Fruit fly (Drosophila melanogaster) whole organism, wandering third instar larva: ENCODE measurements around the gene Acn.

Source experiments
- CG32264 ChIP-seq: fragments of 200-800 bp; sonication (Bioruptor generic); optimal IDR thresholded peaks from 2 replicates; lab custom pipeline; 2016; ENCODE audit warnings: missing biosample characterization, missing genetic modification characterization
- CG9705 ChIP-seq: fragments of 200-800 bp; sonication (Bioruptor generic); optimal IDR thresholded peaks from 2 replicates; lab custom pipeline; 2018; ENCODE audit warnings: missing biosample characterization, mild to moderate bottlenecking, missing genetic modification characterization
- CrebA ChIP-seq: fragments of 200-800 bp; sonication (Bioruptor generic); optimal IDR thresholded peaks from 2 replicates; lab custom pipeline; 2016; ENCODE audit warnings: missing biosample characterization, mild to moderate bottlenecking, missing genetic modification characterization, borderline replicate concordance
- Dfd ChIP-seq: fragments of >200 bp; optimal IDR thresholded peaks from 2 replicates; lab custom pipeline; 2017; ENCODE audit warnings: missing biosample characterization, missing genetic modification characterization
- Dif ChIP-seq: fragments of 200-275, 200-300 bp; sonication (Bioruptor generic); optimal IDR thresholded peaks from 2 replicates; lab custom pipeline; 2018; ENCODE audit warnings: missing biosample characterization, missing genetic modification characterization; ENCODE audit not compliant: partially characterized antibody
- GATAd ChIP-seq: sonication (Bioruptor generic); optimal IDR thresholded peaks from 2 replicates; lab custom pipeline; 2016; ENCODE audit warnings: missing biosample characterization, missing genetic modification characterization
- HLH106 ChIP-seq: fragments of 200-800 bp; optimal IDR thresholded peaks from 3 replicates; lab custom pipeline; 2019; ENCODE audit warnings: missing biosample characterization, mild to moderate bottlenecking, missing genetic modification characterization, moderate library complexity
- Hr78 ChIP-seq: fragments of >200 bp; optimal IDR thresholded peaks from 2 replicates; lab custom pipeline; 2017; ENCODE audit warnings: missing biosample characterization, missing genetic modification characterization
- Hr83 ChIP-seq: fragments of 200-300 bp; sonication (Bioruptor generic); optimal IDR thresholded peaks from 2 replicates; lab custom pipeline; 2016; ENCODE audit warnings: missing biosample characterization, mild to moderate bottlenecking, missing genetic modification characterization, moderate library complexity; ENCODE audit not compliant: poor library complexity, severe bottlenecking
- Mio ChIP-seq: sonication (Bioruptor generic); optimal IDR thresholded peaks from 2 replicates; lab custom pipeline; 2016; ENCODE audit warnings: missing biosample characterization, missing genetic modification characterization
- N ChIP-seq: fragments of >200 bp; optimal IDR thresholded peaks from 2 replicates; lab custom pipeline; 2018; ENCODE audit warnings: missing biosample characterization, missing external identifiers, missing genetic modification characterization
- OdsH ChIP-seq: fragments of 200-800 bp; sonication (Bioruptor generic); optimal IDR thresholded peaks from 2 replicates; lab custom pipeline; 2016; ENCODE audit warnings: missing biosample characterization, mild to moderate bottlenecking, missing genetic modification characterization
- Rel ChIP-seq, 2 experiments: fragments of 200-800 bp; sonication (Bioruptor generic) in 1 of 2; optimal IDR thresholded peaks; 2 replicates in 1 of 2; 3 replicates in 1 of 2; lab custom pipeline; 2016 to 2019; ENCODE audit warnings: mild to moderate bottlenecking in 2 of 2, missing biosample characterization in 2 of 2, missing genetic modification characterization in 2 of 2, moderate library complexity in 1 of 2
- br ChIP-seq: fragments of 200-800 bp; sonication (Bioruptor generic); optimal IDR thresholded peaks from 2 replicates; lab custom pipeline; 2016; ENCODE audit warnings: missing biosample characterization, missing genetic modification characterization
- brk ChIP-seq: fragments of 200-800 bp; sonication (Bioruptor generic); optimal IDR thresholded peaks from 2 replicates; lab custom pipeline; 2016; ENCODE audit warnings: missing biosample characterization, mild to moderate bottlenecking, missing genetic modification characterization
- dmrt93B ChIP-seq: fragments of 200-800 bp; sonication (Bioruptor generic); optimal IDR thresholded peaks from 2 replicates; lab custom pipeline; 2018; ENCODE audit warnings: missing biosample characterization, mild to moderate bottlenecking, missing genetic modification characterization
- dsf ChIP-seq: sonication (Bioruptor generic); optimal IDR thresholded peaks from 2 replicates; lab custom pipeline; 2016; ENCODE audit warnings: missing biosample characterization, missing genetic modification characterization, borderline replicate concordance
- ey ChIP-seq: fragments of 200-800 bp; sonication (Bioruptor generic); optimal IDR thresholded peaks from 2 replicates; lab custom pipeline; 2016; ENCODE audit warnings: missing biosample characterization, missing genetic modification characterization
- foxo ChIP-seq, 2 experiments: fragments of 200-800 bp; sonication (Bioruptor generic); optimal IDR thresholded peaks; 2 replicates in 1 of 2; 3 replicates in 1 of 2; lab custom pipeline; 2016 to 2017; ENCODE audit warnings: missing biosample characterization in 2 of 2, missing genetic modification characterization in 2 of 2
- fru ChIP-seq: fragments of 200-800 bp; sonication (Bioruptor generic); optimal IDR thresholded peaks from 3 replicates; lab custom pipeline; 2016; ENCODE audit warnings: missing biosample characterization, mild to moderate bottlenecking, missing genetic modification characterization
- h ChIP-seq: fragments of 200-800 bp; sonication (Bioruptor generic); optimal IDR thresholded peaks from 3 replicates; lab custom pipeline; 2016; ENCODE audit warnings: missing biosample characterization, mild to moderate bottlenecking, missing genetic modification characterization
- jim ChIP-seq: fragments of 175-275, 200-325 bp; sonication (Bioruptor generic); optimal IDR thresholded peaks from 2 replicates; lab custom pipeline; 2016; ENCODE audit warnings: missing biosample characterization, mild to moderate bottlenecking, missing genetic modification characterization
- lola ChIP-seq: fragments of >200 bp; optimal IDR thresholded peaks from 2 replicates; lab custom pipeline; 2017; ENCODE audit warnings: missing biosample characterization, missing genetic modification characterization
- rgr ChIP-seq: fragments of 200-800 bp; sonication (Bioruptor generic); optimal IDR thresholded peaks from 3 replicates; lab custom pipeline; 2016; ENCODE audit warnings: missing biosample characterization, mild to moderate bottlenecking, missing genetic modification characterization
- tai ChIP-seq: sonication (Bioruptor generic); optimal IDR thresholded peaks from 2 replicates; lab custom pipeline; 2016; ENCODE audit warnings: missing biosample characterization, missing genetic modification characterization
- usp ChIP-seq: fragments of >200 bp; optimal IDR thresholded peaks from 2 replicates; lab custom pipeline; 2017; ENCODE audit warnings: missing biosample characterization, missing genetic modification characterization
- woc ChIP-seq: sonication (Bioruptor generic); optimal IDR thresholded peaks from 2 replicates; lab custom pipeline; 2016; ENCODE audit warnings: missing biosample characterization, mild to moderate bottlenecking, missing genetic modification characterization

Acn gene

DNA sequence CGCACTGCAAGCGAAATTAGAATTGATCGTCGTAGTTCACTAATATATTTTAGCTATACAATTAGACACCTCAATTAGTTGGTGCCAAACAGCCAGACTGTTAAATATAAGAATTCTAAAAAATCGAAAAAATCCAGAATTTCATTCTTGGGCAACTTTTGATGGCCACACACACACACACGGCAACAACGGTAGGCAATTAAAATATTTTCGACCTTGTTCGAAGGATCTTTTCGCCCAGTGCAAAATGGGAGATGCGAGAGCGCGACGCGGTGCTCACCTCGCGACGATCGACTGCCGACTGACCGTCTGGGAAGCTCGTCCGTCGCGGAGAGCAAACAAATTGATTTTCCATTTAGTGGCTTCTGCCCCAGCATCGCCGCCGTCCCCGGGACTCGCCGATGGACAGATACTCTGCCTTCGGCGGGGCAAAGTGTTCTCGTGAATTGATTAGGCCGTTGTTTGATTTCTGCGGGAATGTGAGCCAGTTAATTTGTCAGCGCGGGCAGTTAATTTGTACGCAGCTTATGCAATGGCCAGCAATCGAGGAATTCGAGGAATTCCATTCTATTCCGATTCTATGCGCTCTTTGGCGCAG, 24.5 kb downstream of the Acn start, which contains the start of gene CG10702:
CG10702 (minus strand) TSS at position 304 of the 598 bp plus-strand sequence.
- TF ChIP-seq tai (GFP tag; lab: Kevin White, UChicago) (no peak), woc (peak; percentile 45)

DNA sequence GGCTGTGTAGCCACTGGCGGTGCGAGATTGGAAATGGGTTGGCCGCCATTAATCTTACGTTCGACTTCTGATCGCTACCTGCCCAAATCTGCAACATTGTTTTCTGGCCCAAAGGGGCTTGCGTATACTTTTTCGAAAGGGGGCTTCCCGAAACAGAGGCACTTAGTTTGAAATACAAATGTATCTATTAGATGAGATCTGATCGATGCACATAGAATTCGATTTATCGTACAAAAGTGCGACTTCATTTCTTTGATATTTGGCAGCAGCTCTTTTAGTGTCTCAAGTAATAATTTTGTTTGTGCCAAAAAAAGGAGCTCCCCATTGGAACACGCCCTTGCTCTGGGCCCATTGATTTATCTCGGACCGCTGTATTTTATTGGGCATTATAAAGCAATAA, 26.6 kb downstream of the Acn start:
- TF ChIP-seq OdsH (GFP tag; lab: Kevin White, UChicago) (peak; percentile 12), Rel (GFP tag; optimal IDR thresholded peaks at IDR 0.05; lab: Kevin White, UChicago) (no peak), Rel (tag; optimal IDR thresholded peaks at IDR 0.05; lab: Kevin White, UChicago) (no peak), foxo (GFP tag; optimal IDR thresholded peaks at IDR 0.05; lab: Kevin White, UChicago) (peak in 1 of 2 experiments; percentile 39), Hr83 (GFP tag; lab: Kevin White, UChicago) (no peak), dmrt93B (GFP tag; lab: Kevin White, UChicago) (peak; percentile 14), jim (GFP tag; lab: Kevin White, UChicago) (no peak), fru (GFP tag; lab: Kevin White, UChicago) (peak; percentile 31), woc (peak; percentile 73), br (peak; percentile 29), ey (GFP tag; lab: Kevin White, UChicago) (peak; percentile 29), HLH106 (tag; lab: Kevin White, UChicago) (peak; percentile 62), h (GFP tag; lab: Kevin White, UChicago) (peak; percentile 42)

DNA sequence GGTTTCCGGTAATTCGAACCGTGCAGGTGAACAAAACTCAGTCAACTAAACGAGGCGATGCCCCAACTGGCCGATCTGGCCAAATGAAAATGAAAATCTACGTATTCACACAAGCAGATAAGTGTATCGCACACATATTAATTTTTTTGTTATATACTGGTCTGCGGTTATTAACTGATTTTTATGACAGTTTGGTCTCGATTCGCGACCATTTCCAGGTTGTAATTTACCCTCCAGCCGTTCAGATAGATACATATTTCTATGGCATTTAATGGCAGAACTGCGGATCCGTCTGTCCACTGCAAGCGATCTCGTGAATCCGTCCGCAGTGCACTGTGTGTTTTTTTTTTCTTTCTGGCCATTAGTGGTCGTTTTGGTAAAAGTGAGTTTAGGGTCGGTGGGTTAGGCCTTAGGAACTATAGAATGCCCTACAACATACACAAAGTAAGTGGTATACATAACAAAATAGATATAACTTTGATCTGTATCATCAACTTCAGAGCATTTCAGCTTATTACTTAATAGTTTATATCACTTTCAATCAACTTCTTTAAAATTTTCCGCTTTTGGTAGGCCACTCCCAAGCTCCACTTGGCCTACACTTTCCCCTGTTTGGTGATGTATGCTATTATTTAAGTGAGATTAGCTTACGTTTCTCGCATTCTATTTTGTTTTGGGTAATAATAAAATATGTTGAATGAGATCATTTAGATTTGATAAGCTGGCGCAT, 29.1 kb downstream of the Acn start, which contains the start of gene CG17572:
CG17572 (minus strand) TSS at position 51 of the 730 bp plus-strand sequence.
- TF ChIP-seq Rel (GFP tag; optimal IDR thresholded peaks at IDR 0.05; lab: Kevin White, UChicago) (no peak), Rel (tag; optimal IDR thresholded peaks at IDR 0.05; lab: Kevin White, UChicago) (no peak), dmrt93B (GFP tag; lab: Kevin White, UChicago) (no peak), usp (GFP tag; lab: Kevin White, UChicago) (no peak), CG9705 (GFP tag; lab: Kevin White, UChicago) (no peak), Dfd (no peak), tai (GFP tag; lab: Kevin White, UChicago) (no peak), HLH106 (tag; lab: Kevin White, UChicago) (no peak), dsf (GFP tag; lab: Kevin White, UChicago) (no peak), Dif (GFP tag; lab: Kevin White, UChicago) (no peak), jim (GFP tag; lab: Kevin White, UChicago) (no peak)

DNA sequence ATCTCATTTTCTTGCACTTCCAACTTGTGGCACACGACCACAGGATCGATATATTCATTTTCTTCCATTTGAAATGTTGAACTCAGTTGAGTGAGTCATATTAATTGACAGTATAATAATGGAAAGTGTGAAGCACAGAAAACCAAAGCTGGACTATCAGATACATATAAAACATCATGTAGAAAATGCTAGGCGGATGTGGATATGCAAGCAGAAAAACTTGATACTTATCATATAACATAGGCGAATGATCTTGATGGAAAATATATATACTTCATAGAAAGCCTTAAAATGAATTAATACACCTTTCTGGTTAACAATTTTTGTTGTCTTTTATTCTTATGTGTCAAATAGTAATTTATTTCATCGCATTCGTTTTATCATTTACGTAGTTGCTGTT, 33.8 kb downstream of the Acn start, which contains the start of gene CG10700:
CG10700 (minus strand) TSS at position 101 of the 400 bp plus-strand sequence.
- TF ChIP-seq ey (GFP tag; lab: Kevin White, UChicago), result no peak
- TF ChIP-seq, all 38 proteins: peak for 0

DNA sequence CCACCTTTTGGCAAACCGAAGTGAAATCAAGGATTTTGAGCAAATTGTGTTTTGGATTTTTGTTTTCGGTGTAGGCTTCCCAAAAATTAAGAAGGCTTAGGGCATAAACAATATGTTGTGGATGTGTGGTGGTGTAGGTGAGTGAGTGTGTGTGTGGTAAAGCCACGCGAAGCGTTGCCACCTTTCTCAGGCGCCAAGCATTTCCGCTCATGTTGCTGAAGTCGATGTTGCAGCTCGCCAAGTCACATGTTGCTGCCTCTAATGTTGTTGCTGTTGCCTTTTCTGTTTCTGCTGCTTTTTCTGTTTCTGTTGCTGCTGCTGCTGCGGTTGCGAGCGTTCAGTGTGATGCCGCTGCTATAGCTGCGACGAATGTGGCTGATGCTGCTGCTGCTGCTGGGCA, 34.6 kb downstream of the Acn start:
- no peak for TF ChIP-seq Hr78
- TF ChIP-seq N (GFP tag; lab: Kevin White, UChicago), result no peak
- no peak for TF ChIP-seq rgr (GFP tag; lab: Kevin White, UChicago)

DNA sequence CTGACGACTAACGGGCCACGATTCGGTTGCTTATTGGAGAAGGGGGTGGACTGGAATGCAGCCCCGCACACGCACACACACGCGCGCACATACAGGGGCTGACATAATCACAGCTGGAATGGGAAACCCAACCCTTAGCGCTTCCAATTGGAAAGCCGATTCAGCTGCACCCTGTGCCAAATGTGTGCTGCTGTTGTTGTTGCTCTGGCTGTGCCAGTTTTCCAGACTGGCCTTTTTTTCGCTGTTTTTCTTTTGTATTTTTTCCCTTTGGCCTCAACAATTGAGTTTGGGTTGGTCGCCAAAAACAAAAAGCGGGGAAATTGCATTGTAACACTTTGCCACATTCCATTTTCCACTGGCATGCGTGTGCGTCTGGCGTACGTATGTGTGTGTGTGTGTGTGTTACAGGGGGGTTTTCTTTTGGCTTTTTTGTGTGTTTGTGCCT, 38.2 kb downstream of the Acn start:
- TF ChIP-seq Dfd, result peak; percentile 60
- TF ChIP-seq jim (GFP tag; lab: Kevin White, UChicago), result no peak

DNA sequence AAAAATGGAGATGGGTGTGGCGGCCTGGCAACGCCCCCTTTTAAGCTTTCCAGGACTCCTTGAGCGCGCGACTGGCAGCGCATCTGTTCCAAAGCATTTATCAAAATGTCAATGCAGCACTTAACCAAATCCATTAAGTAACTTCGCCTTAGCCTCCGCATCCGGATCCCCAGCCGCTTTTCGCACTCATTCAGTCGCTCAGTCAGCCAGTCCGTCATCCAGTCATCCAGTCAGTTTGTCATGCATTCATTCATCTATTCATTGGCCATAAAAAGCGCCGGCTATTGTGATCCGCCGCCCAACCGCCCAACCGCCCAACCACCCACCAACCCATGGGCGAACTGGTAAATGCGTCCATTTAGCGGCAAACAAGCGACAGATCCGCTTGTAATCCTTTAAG, 43.7 kb downstream of the Acn start:
- no peak for TF ChIP-seq brk (GFP tag; lab: Kevin White, UChicago)
- TF ChIP-seq GATAd, result no peak
- TF ChIP-seq CrebA, result no peak
- TF ChIP-seq Mio (GFP tag; lab: Kevin White, UChicago), result no peak
- no peak for TF ChIP-seq woc
- TF ChIP-seq ey (GFP tag; lab: Kevin White, UChicago), result no peak
- no peak for TF ChIP-seq h (GFP tag; lab: Kevin White, UChicago)
- no peak for TF ChIP-seq CG32264 (GFP tag; lab: Kevin White, UChicago)
- TF ChIP-seq lola (GFP tag; lab: Kevin White, UChicago), result no peak
- no peak for TF ChIP-seq tai (GFP tag; lab: Kevin White, UChicago)
- no peak for TF ChIP-seq foxo (GFP tag; optimal IDR thresholded peaks at IDR 0.05; lab: Kevin White, UChicago)
